Worm (Caenorhabditis elegans) whole organism, mixed stage, embryonic: ENCODE results near the gene prde-1.
A peak's percentile ranks its signal among the peaks of the same experiment; 100 is the strongest.

Experiments used
- M03D4.4 ChIP-seq: sonication (generic microtip); optimal IDR thresholded peaks from 2 replicates; lab custom pipeline; 2017; ENCODE audit warnings: mild to moderate bottlenecking, missing genetic modification characterization, missing compliant biosample characterization
- bed-3 ChIP-seq: fragments of 200-800 bp; sonication (Bioruptor generic); optimal IDR thresholded peaks from 3 replicates; lab custom pipeline; 2018; ENCODE audit warnings: mild to moderate bottlenecking, missing genetic modification characterization, moderate library complexity, missing compliant biosample characterization
- blmp-1 ChIP-seq: fragments of 150-350 bp; optimal IDR thresholded peaks from 2 replicates; lab custom pipeline; 2014; ENCODE audit warnings: missing biosample characterization, missing genetic modification characterization
- ceh-39 ChIP-seq: fragments of 150-350 bp; optimal IDR thresholded peaks from 2 replicates; lab custom pipeline; 2014; ENCODE audit warnings: missing biosample characterization, missing genetic modification characterization
- ceh-43 ChIP-seq: fragments of 200-800 bp; sonication (Bioruptor generic); optimal IDR thresholded peaks from 2 replicates; lab custom pipeline; 2018; ENCODE audit warnings: mild to moderate bottlenecking, missing genetic modification characterization, moderate library complexity, missing compliant biosample characterization
- ces-1 ChIP-seq: fragments of 150-350 bp; optimal IDR thresholded peaks from 2 replicates; lab custom pipeline; 2014; ENCODE audit warnings: missing biosample characterization, missing genetic modification reagents, missing genetic modification characterization
- cnd-1 ChIP-seq: fragments of 200-800 bp; sonication (Bioruptor generic); optimal IDR thresholded peaks from 2 replicates; lab custom pipeline; 2018; ENCODE audit warnings: mild to moderate bottlenecking, missing genetic modification characterization, missing compliant biosample characterization
- drap-1 ChIP-seq: fragments of 200-800 bp; sonication (Bioruptor generic); optimal IDR thresholded peaks from 3 replicates; lab custom pipeline; 2018; ENCODE audit warnings: mild to moderate bottlenecking, missing genetic modification characterization, missing compliant biosample characterization
- elt-1 ChIP-seq: sonication (generic microtip); optimal IDR thresholded peaks from 2 replicates; lab custom pipeline; 2017; ENCODE audit warnings: missing genetic modification characterization, mild to moderate bottlenecking, missing compliant biosample characterization, antibody characterized with exemption, moderate library complexity, borderline replicate concordance; ENCODE audit not compliant: insufficient read depth
- elt-3 ChIP-seq: fragments of 150-350 bp; optimal IDR thresholded peaks from 2 replicates; lab custom pipeline; 2014; ENCODE audit warnings: missing biosample characterization, missing genetic modification characterization
- hlh-1 ChIP-seq: fragments of 150-350 bp; optimal IDR thresholded peaks from 2 replicates; lab custom pipeline; 2014; ENCODE audit warnings: missing biosample characterization, missing genetic modification reagents, missing genetic modification characterization
- lin-13 ChIP-seq: fragments of 150-350 bp; optimal IDR thresholded peaks from 2 replicates; lab custom pipeline; 2014; ENCODE audit warnings: missing biosample characterization, missing genetic modification characterization
- lsy-2 ChIP-seq: fragments of 150-350 bp; optimal IDR thresholded peaks from 2 replicates; lab custom pipeline; 2014; ENCODE audit warnings: missing biosample characterization, missing genetic modification characterization
- mab-5 ChIP-seq: fragments of 150-350 bp; optimal IDR thresholded peaks from 2 replicates; lab custom pipeline; 2014; ENCODE audit warnings: missing biosample characterization, missing genetic modification characterization
- mep-1 ChIP-seq: fragments of 150-350 bp; optimal IDR thresholded peaks from 2 replicates; lab custom pipeline; 2017; ENCODE audit warnings: missing biosample characterization, missing genetic modification reagents, missing genetic modification characterization, inconsistent platforms
- mls-2 ChIP-seq: sonication (generic microtip); optimal IDR thresholded peaks from 2 replicates; lab custom pipeline; 2016; ENCODE audit warnings: mild to moderate bottlenecking, missing genetic modification characterization, moderate library complexity, missing compliant biosample characterization
- nhr-2 ChIP-seq: fragments of 150-350 bp; optimal IDR thresholded peaks from 2 replicates; lab custom pipeline; 2014; ENCODE audit warnings: missing biosample characterization, missing genetic modification characterization
- nhr-237 ChIP-seq: fragments of 150-350 bp; optimal IDR thresholded peaks from 2 replicates; lab custom pipeline; 2014; ENCODE audit warnings: missing biosample characterization, missing genetic modification characterization
- nhr-76 ChIP-seq: sonication (generic microtip); optimal IDR thresholded peaks from 2 replicates; lab custom pipeline; 2017; ENCODE audit warnings: missing biosample characterization, missing genetic modification characterization
- pha-4 ChIP-seq: fragments of 150-350 bp; optimal IDR thresholded peaks from 2 replicates; lab custom pipeline; 2018; ENCODE audit warnings: missing biosample characterization, missing genetic modification reagents, missing genetic modification characterization
- sem-2 ChIP-seq: fragments of 200-800 bp; sonication (Bioruptor generic); optimal IDR thresholded peaks from 2 replicates; lab custom pipeline; 2018; ENCODE audit warnings: mild to moderate bottlenecking, missing genetic modification characterization, missing compliant biosample characterization
- snpc-4 ChIP-seq: fragments of 150-350 bp; optimal IDR thresholded peaks from 2 replicates; lab custom pipeline; 2014; ENCODE audit warnings: missing biosample characterization, missing genetic modification characterization
- sptf-1 ChIP-seq: sonication (generic microtip); optimal IDR thresholded peaks from 2 replicates; lab custom pipeline; 2017; ENCODE audit warnings: mild to moderate bottlenecking, missing genetic modification characterization, moderate library complexity, missing compliant biosample characterization
- tbx-8 ChIP-seq: fragments of 200-800 bp; sonication (Bioruptor generic); optimal IDR thresholded peaks from 2 replicates; lab custom pipeline; 2018; ENCODE audit warnings: mild to moderate bottlenecking, missing genetic modification characterization, moderate library complexity, missing compliant biosample characterization
- unc-120 ChIP-seq: sonication (generic microtip); optimal IDR thresholded peaks from 2 replicates; lab custom pipeline; 2017; ENCODE audit warnings: missing genetic modification characterization, missing compliant biosample characterization; ENCODE audit not compliant: poor library complexity, severe bottlenecking
- zip-8 ChIP-seq: fragments of 150-350 bp; optimal IDR thresholded peaks from 2 replicates; lab custom pipeline; 2014; ENCODE audit warnings: missing biosample characterization, missing genetic modification characterization

The prde-1 gene

DNA sequence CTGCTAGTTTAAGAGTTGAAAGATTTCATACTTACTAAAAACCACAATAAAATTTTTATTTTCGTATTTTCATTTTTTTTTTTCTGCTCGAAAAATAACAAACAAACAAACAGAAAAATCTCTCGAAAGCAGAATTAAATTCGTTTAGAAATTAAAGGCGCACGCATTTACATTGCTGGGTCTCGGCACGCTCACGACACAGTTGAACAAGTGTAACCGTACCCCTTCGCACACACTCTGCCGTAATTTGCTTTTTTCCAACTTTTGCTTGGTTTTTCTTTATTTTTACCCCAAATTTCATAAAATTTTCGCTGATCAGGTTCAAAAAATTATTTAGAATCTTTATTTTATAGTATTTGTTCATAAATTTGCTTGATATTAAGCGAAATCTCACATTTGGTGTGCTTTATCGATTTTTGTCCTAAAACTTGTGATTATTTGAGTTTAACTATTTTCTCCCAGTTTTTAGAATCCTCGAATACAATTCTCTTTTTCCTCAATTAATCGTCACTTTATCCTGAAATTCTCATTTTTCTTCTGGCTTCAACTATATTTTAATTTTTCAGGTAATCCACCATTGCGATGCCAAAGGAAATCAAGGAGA lies 26.3 kb upstream of the prde-1 start, which contains the start of gene rpl-38:
TSS of gene rpl-38 (plus strand) at position 554 of the 604 bp plus-strand sequence.
- peak; percentile 77 for TF ChIP-seq nhr-237 (tag; lab: Kevin White, UChicago)
- TF ChIP-seq ceh-39 (tag; lab: Kevin White, UChicago): no peak
- peak; percentile 87 for TF ChIP-seq pha-4 (tag; lab: Kevin White, UChicago)
- peak; percentile 17 for TF ChIP-seq hlh-1 (tag; lab: Kevin White, UChicago)
- no peak for TF ChIP-seq sem-2
- peak; percentile 80 for TF ChIP-seq lin-13 (tag; lab: Kevin White, UChicago)
- peak; percentile 85 for TF ChIP-seq mep-1 (tag; lab: Kevin White, UChicago)
- TF ChIP-seq sptf-1 (tag; lab: Kevin White, UChicago): peak; percentile 16
- no peak for TF ChIP-seq ceh-43
- peak; percentile 98 for TF ChIP-seq lsy-2
- TF ChIP-seq cnd-1: peak; percentile 6
- peak; percentile 70 for TF ChIP-seq drap-1 (GFP tag; lab: Kevin White, UChicago)
- peak; percentile 96 for TF ChIP-seq ces-1 (GFP tag; lab: Kevin White, UChicago)
- TF ChIP-seq mls-2 (tag; lab: Kevin White, UChicago): peak; percentile 33

DNA sequence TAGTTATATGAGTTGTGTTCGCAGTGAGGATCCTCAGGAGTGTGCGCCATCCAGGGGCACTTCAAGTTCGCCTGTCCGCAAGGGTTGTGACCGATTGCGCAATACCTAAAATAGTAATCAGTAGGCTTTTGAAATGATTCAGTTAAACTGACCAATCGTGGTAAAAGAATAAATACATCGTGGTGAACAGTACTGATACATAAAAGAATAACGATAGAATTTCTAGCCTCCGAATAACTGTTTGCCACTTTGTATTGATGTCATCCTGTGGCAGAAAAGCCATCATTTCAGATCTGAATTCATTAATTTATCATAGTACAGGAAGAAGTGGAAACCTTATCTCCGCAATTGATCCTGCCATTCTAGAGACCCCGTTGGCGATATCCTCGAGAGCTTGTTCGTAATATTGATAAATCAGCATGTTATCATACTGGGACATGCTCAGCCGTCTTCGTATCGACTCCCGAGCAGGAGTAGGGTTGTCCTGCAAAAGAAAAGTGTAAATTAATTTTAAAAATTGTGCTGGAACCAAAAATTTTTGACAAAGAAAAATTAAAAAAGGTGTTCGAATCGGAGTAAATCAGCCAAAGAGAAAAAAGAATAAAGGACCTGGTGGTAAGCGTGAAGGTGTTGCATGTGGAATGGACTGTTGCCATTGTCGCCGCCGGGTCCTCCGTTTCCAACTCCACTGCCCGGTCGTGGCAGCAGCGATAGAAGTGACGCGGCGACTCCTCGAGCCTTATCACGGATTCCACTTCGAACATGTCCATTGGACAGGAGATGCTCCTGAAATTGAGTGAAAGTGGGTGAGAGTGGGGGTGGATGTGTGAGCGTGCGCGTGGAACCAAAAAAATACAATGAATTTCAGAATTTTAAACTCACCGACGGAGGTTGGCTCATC lies 24.9 kb upstream of the prde-1 start:
- TF ChIP-seq nhr-2 (no peak), ceh-39 (tag; lab: Kevin White, UChicago) (no peak), mep-1 (tag; lab: Kevin White, UChicago) (no peak), zip-8 (tag; lab: Kevin White, UChicago) (peak; percentile 82), snpc-4 (tag; lab: Kevin White, UChicago) (no peak), cnd-1 (no peak), lin-13 (tag; lab: Kevin White, UChicago) (no peak), unc-120 (no peak), mls-2 (tag; lab: Kevin White, UChicago) (no peak)

DNA sequence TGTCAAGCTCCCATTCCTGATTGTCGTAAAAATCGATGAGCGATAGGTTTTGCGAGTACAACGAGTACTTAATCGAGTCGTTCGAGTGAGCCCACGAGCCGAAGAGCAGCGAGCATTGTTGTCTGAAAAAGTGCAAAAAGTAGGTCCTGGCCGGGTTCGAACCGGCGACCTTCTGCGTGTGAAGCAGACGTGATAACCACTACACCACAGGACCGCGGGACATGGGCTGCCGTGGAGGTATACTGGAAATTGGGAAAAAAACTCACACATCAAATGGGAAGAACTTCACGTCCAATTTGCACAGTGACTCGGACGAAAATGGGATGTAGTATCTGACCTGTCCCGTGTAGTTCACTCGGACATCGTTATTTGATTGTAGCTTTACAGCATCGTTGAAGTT lies 22.7 kb upstream of the prde-1 start:
- TF ChIP-seq lsy-2: no peak
- no peak for TF ChIP-seq M03D4.4 (tag; lab: Kevin White, UChicago)
- no peak for TF ChIP-seq sptf-1 (tag; lab: Kevin White, UChicago)
- TF ChIP-seq elt-1 (tag; lab: Kevin White, UChicago): no peak
- TF ChIP-seq nhr-237 (tag; lab: Kevin White, UChicago): no peak
- no peak for TF ChIP-seq mab-5 (tag; lab: Kevin White, UChicago)
- no peak for TF ChIP-seq snpc-4 (tag; lab: Kevin White, UChicago)

DNA sequence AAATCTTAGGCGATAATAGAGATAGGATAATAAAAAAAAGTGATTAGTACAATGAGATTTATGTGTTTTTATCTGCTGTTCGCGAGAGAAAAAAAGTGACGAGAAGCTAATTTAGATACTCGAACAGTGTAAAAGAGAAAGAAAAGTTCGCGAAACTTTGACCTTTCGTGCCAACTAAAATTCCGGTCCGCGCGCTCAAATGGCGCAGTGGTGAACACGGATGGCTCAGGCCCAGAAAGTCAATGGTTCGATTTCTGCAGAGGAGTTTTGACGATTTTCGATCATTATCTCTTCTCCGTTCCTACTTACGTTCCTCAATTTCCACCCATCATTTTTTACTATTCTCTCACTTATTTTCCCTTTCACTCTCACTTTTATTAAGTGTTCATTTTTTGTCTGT lies 21.6 kb upstream of the prde-1 start:
- no peak for TF ChIP-seq elt-1 (tag; lab: Kevin White, UChicago)
- TF ChIP-seq mep-1 (tag; lab: Kevin White, UChicago): no peak
- no peak for TF ChIP-seq blmp-1
- no peak for TF ChIP-seq nhr-76 (tag; lab: Kevin White, UChicago)
- TF ChIP-seq elt-3 (tag; lab: Kevin White, UChicago): no peak
- no peak for TF ChIP-seq mab-5 (tag; lab: Kevin White, UChicago)
- no peak for TF ChIP-seq unc-120
- no peak for TF ChIP-seq cnd-1
- no peak for TF ChIP-seq lsy-2
- TF ChIP-seq nhr-237 (tag; lab: Kevin White, UChicago): no peak

DNA sequence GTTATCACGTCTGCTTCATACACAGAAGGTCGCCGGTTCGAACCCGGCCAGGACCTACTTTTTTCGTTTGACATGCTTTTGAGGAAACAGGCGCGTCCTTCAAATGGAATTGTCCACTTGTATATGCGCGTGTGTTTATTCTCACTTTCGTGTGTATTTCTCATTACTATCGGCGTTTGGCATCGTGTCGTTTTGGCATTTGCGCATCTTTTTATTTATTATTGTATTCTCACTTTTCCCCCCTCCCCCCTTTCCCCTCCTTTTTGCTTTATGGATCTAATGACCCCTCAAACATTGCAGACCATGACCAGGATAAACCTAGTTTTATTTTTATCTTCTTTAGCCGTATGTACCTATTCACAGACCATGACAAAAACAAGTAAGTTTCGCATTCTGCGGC lies 20.6 kb upstream of the prde-1 start, which contains the start of gene F21A3.3:
TSS of gene F21A3.3 (plus strand) at position 301 of the 400 bp plus-strand sequence.
- no peak for TF ChIP-seq bed-3 (GFP tag; lab: Kevin White, UChicago)
- no peak for TF ChIP-seq pha-4 (tag; lab: Kevin White, UChicago)
- no peak for TF ChIP-seq unc-120

DNA sequence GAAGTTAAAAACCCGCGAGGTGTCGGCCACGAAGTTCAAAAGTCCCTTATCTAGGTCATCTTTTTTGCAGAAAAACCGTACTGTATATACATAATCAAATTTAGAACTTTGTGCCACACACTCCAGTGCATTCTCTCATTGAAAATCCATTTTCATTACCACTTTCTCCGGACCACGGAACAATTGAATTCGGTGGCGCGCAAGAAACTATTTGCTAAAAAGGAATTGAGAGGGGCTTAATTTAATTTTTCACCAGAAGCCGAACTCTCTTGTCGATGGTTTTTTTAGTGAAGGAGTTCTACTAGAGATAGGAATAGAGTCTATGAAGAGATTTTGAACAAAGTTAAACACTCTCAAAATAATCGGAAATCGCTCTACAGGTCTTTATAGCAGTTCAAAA lies 18.2 kb upstream of the prde-1 start:
- TF ChIP-seq ces-1 (GFP tag; lab: Kevin White, UChicago): peak; percentile 53
- TF ChIP-seq tbx-8 (GFP tag; lab: Kevin White, UChicago): no peak
